Worm (Caenorhabditis elegans) whole organism, L1 larva: ENCODE measurements around the gene pcs-1.

Experiments
- C16A3.4 ChIP-seq: fragments of 150-350 bp; optimal IDR thresholded peaks from 2 replicates; lab custom pipeline; 2014; ENCODE audit warnings: missing biosample characterization, missing genetic modification characterization
- aly-2 ChIP-seq: fragments of 150-350 bp; optimal IDR thresholded peaks from 2 replicates; lab custom pipeline; 2014; ENCODE audit warnings: missing biosample characterization, missing genetic modification characterization
- ama-1 ChIP-seq: fragments of 150-350 bp; optimal IDR thresholded peaks from 2 replicates; lab custom pipeline; 2014
- blmp-1 ChIP-seq: fragments of 150-350 bp; optimal IDR thresholded peaks from 2 replicates; lab custom pipeline; 2014; ENCODE audit warnings: missing biosample characterization, missing genetic modification characterization
- ces-1 ChIP-seq: fragments of 150-350 bp; optimal IDR thresholded peaks from 2 replicates; lab custom pipeline; 2014; ENCODE audit warnings: missing biosample characterization, missing genetic modification reagents, missing genetic modification characterization
- dpl-1 ChIP-seq, 3 experiments: fragments of 150-350 bp in 2 of 3; sonication (generic microtip) in 1 of 3; optimal IDR thresholded peaks; 2 replicates each; lab custom pipeline; 2014 to 2017; ENCODE audit warnings: missing biosample characterization in 3 of 3, missing genetic modification characterization in 3 of 3, missing genetic modification reagents in 3 of 3
- efl-1 ChIP-seq, 4 experiments: fragments of 150-350 bp; optimal IDR thresholded peaks in 3 of 4; peaks in 1 of 4; 1 replicate in 1 of 4; 2 replicates in 3 of 4; lab custom pipeline; 2014; ENCODE audit warnings: missing biosample characterization in 2 of 4, missing genetic modification characterization in 2 of 4, missing genetic modification reagents in 2 of 4
- efl-3 ChIP-seq: fragments of 200-800 bp; sonication (Bioruptor generic); optimal IDR thresholded peaks from 2 replicates; lab custom pipeline; 2018; ENCODE audit warnings: mild to moderate bottlenecking, missing genetic modification characterization, missing compliant biosample characterization
- egl-13 ChIP-seq: sonication (generic microtip); optimal IDR thresholded peaks from 2 replicates; lab custom pipeline; 2016; ENCODE audit warnings: missing genotype, missing genetic modification reagents, missing genetic modification characterization, missing compliant biosample characterization
- egl-27 ChIP-seq, 2 experiments: fragments of 150-350 bp in 1 of 2; sonication (generic microtip); optimal IDR thresholded peaks; 3 replicates each; lab custom pipeline; 2017 to 2018; ENCODE audit warnings: missing biosample characterization in 2 of 2, missing genetic modification characterization in 2 of 2, missing genetic modification reagents in 2 of 2
- elt-3 ChIP-seq, 6 experiments: fragments of 150-350 bp in 1 of 6; sonication (generic microtip); optimal IDR thresholded peaks; 2 replicates each; lab custom pipeline; 2017 to 2018; ENCODE audit warnings: missing biosample characterization in 6 of 6, missing genetic modification characterization in 6 of 6, inconsistent platforms in 1 of 6
- fkh-8 ChIP-seq: sonication (generic microtip); optimal IDR thresholded peaks from 2 replicates; lab custom pipeline; 2016; ENCODE audit warnings: mild to moderate bottlenecking, missing genetic modification characterization, missing compliant biosample characterization
- grh-1 ChIP-seq: fragments of 200-800 bp; sonication (Bioruptor generic); IDR thresholded peaks from 2 replicates; pipeline ENCODE4 v1.3.6; 2022; ENCODE audit warnings: missing genetic modification reagents, missing genetic modification characterization, missing compliant biosample characterization
- hpl-2 ChIP-seq: fragments of 150-350 bp; optimal IDR thresholded peaks from 2 replicates; lab custom pipeline; 2014; ENCODE audit warnings: missing biosample characterization, missing genetic modification reagents, missing genetic modification characterization
- isw-1 ChIP-seq: fragments of 200-800 bp; sonication (Bioruptor generic); IDR thresholded peaks from 2 replicates; pipeline ENCODE4 v1.3.6; 2022; ENCODE audit warnings: missing genetic modification characterization, missing compliant biosample characterization
- lin-14 ChIP-seq: fragments of 200-800 bp; sonication (Bioruptor generic); optimal IDR thresholded peaks from 2 replicates; lab custom pipeline; 2018; ENCODE audit warnings: mild to moderate bottlenecking, missing genetic modification characterization, moderate library complexity, missing compliant biosample characterization
- lin-35 ChIP-seq, 2 experiments: fragments of 150-350 bp; optimal IDR thresholded peaks; 2 replicates each; lab custom pipeline; 2014; ENCODE audit warnings: missing biosample characterization in 2 of 2, missing genetic modification characterization in 2 of 2, missing genetic modification reagents in 2 of 2
- lsy-2 ChIP-seq, 2 experiments: fragments of 150-350 bp; optimal IDR thresholded peaks; 2 replicates each; lab custom pipeline; 2014; ENCODE audit warnings: missing biosample characterization in 2 of 2, missing genetic modification characterization in 2 of 2
- mdl-1 ChIP-seq, 2 experiments: fragments of 150-350 bp; optimal IDR thresholded peaks; 2 replicates each; lab custom pipeline; 2014 to 2017; ENCODE audit warnings: missing biosample characterization in 2 of 2, missing genetic modification characterization in 2 of 2, inconsistent platforms in 1 of 2
- nhr-19 ChIP-seq: fragments of 200-800 bp; sonication (Bioruptor generic); conservative IDR thresholded peaks from 2 replicates; pipeline ENCODE4 v1.3.6; 2022; ENCODE audit warnings: missing genetic modification characterization, missing compliant biosample characterization
- nhr-20 ChIP-seq: sonication (generic microtip); optimal IDR thresholded peaks from 2 replicates; lab custom pipeline; 2016; ENCODE audit warnings: mild to moderate bottlenecking, missing genetic modification characterization, missing compliant biosample characterization
- nhr-47 ChIP-seq: sonication (generic microtip); optimal IDR thresholded peaks from 2 replicates; lab custom pipeline; 2016; ENCODE audit warnings: mild to moderate bottlenecking, missing genetic modification characterization, moderate library complexity, missing compliant biosample characterization
- nhr-71 ChIP-seq: sonication (generic microtip); optimal IDR thresholded peaks from 2 replicates; lab custom pipeline; 2016; ENCODE audit warnings: mild to moderate bottlenecking, missing genetic modification characterization, moderate library complexity, missing compliant biosample characterization
- nhr-77 ChIP-seq: fragments of 150-350 bp; optimal IDR thresholded peaks from 2 replicates; lab custom pipeline; 2014; ENCODE audit warnings: missing biosample characterization, missing genetic modification characterization
- nhr-85 ChIP-seq: sonication (generic microtip); peaks from one replicate; lab custom pipeline; 2016; ENCODE audit warnings: missing genetic modification characterization, inconsistent platforms, missing compliant biosample characterization
- pqm-1 ChIP-seq: sonication (generic microtip); optimal IDR thresholded peaks from 3 replicates; lab custom pipeline; 2017; ENCODE audit warnings: missing biosample characterization, missing genetic modification characterization
- snu-23 ChIP-seq: sonication (generic microtip); optimal IDR thresholded peaks from 2 replicates; lab custom pipeline; 2016; ENCODE audit warnings: missing genetic modification characterization, missing compliant biosample characterization
- sox-4 ChIP-seq: sonication (generic microtip); optimal IDR thresholded peaks from 2 replicates; lab custom pipeline; 2016; ENCODE audit warnings: missing genetic modification characterization, missing compliant biosample characterization
- zip-4 ChIP-seq: fragments of 200-800 bp; sonication (Bioruptor generic); optimal IDR thresholded peaks from 2 replicates; lab custom pipeline; 2018; ENCODE audit warnings: mild to moderate bottlenecking, missing genetic modification characterization, moderate library complexity, missing compliant biosample characterization
- ztf-11 ChIP-seq, 2 experiments: sonication (generic microtip); optimal IDR thresholded peaks; 2 replicates each; lab custom pipeline; 2016 to 2017; ENCODE audit warnings: missing genetic modification characterization in 2 of 2, missing biosample characterization in 1 of 2, missing compliant biosample characterization in 1 of 2
- ztf-4 ChIP-seq: fragments of 150-350 bp; optimal IDR thresholded peaks from 2 replicates; lab custom pipeline; 2014; ENCODE audit warnings: missing biosample characterization, missing genetic modification characterization

The pcs-1 gene

DNA sequence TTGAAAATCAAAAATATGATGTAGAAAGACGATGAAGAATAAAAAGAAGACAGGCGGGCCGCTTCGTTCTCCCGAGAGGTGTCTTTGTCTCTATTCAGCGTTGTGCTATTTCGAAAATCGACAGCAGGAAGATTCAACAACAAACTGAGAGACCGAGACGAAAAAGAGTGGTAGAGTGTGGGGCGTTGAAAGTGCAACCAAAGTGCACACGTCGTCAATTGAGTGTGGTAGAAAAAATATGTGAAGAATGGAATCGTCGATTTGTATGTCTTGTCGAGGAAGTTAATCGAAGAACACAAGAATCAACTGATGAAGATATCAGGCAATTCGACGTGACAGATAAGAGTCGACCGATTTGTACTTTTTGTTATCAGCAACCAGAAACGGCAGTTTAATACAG, 41.6 kb upstream of the pcs-1 start (continued):
- no peak for TF ChIP-seq nhr-19 (GFP tag; lab: Robert Waterston, UW)
- TF ChIP-seq nhr-85: peak; percentile 87
- TF ChIP-seq blmp-1: peak; percentile 66
- peak; percentile 56 for TF ChIP-seq snu-23 (GFP tag; lab: Kevin White, UChicago)
- no peak for TF ChIP-seq nhr-47 (tag; lab: Kevin White, UChicago)
- peak; percentile 33 for TF ChIP-seq nhr-77 (tag; lab: Kevin White, UChicago)
- no peak for TF ChIP-seq ztf-11 (tag; optimal IDR thresholded peaks at IDR 0.05; lab: Kevin White, UChicago)
- TF ChIP-seq ces-1 (GFP tag; lab: Kevin White, UChicago): no peak
- TF ChIP-seq isw-1 (GFP tag; lab: Robert Waterston, UW): no peak
- no peak for TF ChIP-seq ztf-4 (tag; lab: Kevin White, UChicago)
- peak; percentile 20 to 47 for TF ChIP-seq efl-1 (optimal IDR thresholded peaks at IDR 0.05; lab: Kevin White, UChicago)
- TF ChIP-seq efl-1 (GFP tag; optimal IDR thresholded peaks at IDR 0.05 in 1 of 2; lab: Kevin White, UChicago): peak in 1 of 2 experiments; percentile 88
- TF ChIP-seq sox-4 (tag; lab: Kevin White, UChicago): no peak
- peak in 1 of 2 experiments; percentile 47 for TF ChIP-seq mdl-1 (tag; optimal IDR thresholded peaks at IDR 0.05; lab: Kevin White, UChicago)
- TF ChIP-seq egl-13 (tag; lab: Kevin White, UChicago): no peak
- TF ChIP-seq lsy-2 (tag; optimal IDR thresholded peaks at IDR 0.05; lab: Kevin White, UChicago): peak; percentile 18 to 39
- no peak for TF ChIP-seq zip-4
- TF ChIP-seq, all 84 proteins: peak for 24

DNA sequence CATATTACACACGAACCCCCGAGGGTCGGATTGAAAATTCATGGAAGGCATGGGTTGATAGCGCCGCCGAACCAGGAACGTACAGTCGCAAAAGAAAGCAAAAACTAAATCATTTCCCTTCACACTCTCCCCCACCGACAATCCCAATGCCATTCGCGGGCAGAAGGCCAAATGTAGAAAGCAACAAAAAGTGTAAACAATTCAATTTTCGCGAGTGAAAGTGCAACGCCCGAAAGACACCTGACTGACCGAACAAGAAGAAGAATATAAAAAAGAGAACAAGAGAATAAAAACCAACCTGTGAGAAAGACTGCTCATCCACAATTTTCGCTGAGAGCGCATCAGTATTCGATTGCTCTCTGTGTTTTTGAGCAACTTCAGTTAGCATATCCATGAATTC, 40.2 kb upstream of the pcs-1 start:
- TF ChIP-seq nhr-20 (tag; lab: Kevin White, UChicago) (peak; percentile 27), hpl-2 (no peak), blmp-1 (peak; percentile 100), efl-3 (GFP tag; lab: Kevin White, UChicago) (no peak), lsy-2 (tag; optimal IDR thresholded peaks at IDR 0.05; lab: Kevin White, UChicago) (peak; percentile 5 to 24), nhr-85 (peak; percentile 75), lin-35 (GFP tag; optimal IDR thresholded peaks at IDR 0.05; lab: Kevin White, UChicago) (peak in 1 of 2 experiments; percentile 14), dpl-1 (GFP tag; optimal IDR thresholded peaks at IDR 0.05; lab: Kevin White, UChicago) (peak in 1 of 3 experiments; percentile 12), grh-1 (no peak), C16A3.4 (tag; lab: Kevin White, UChicago) (peak; percentile 22), mdl-1 (tag; optimal IDR thresholded peaks at IDR 0.05; lab: Kevin White, UChicago) (peak in 1 of 2 experiments; percentile 26), nhr-71 (tag; lab: Kevin White, UChicago) (peak; percentile 18), elt-3 (tag; optimal IDR thresholded peaks at IDR 0.05; lab: Kevin White, UChicago) (peak in 1 of 6 experiments; percentile 55), pqm-1 (tag; lab: Kevin White, UChicago) (no peak), ama-1 (lab: Kevin White, UChicago) (no peak), lin-14 (GFP tag; lab: Kevin White, UChicago) (peak; percentile 85), snu-23 (GFP tag; lab: Kevin White, UChicago) (peak; percentile 1)
- TF ChIP-seq, all 84 proteins: peak for 12

DNA sequence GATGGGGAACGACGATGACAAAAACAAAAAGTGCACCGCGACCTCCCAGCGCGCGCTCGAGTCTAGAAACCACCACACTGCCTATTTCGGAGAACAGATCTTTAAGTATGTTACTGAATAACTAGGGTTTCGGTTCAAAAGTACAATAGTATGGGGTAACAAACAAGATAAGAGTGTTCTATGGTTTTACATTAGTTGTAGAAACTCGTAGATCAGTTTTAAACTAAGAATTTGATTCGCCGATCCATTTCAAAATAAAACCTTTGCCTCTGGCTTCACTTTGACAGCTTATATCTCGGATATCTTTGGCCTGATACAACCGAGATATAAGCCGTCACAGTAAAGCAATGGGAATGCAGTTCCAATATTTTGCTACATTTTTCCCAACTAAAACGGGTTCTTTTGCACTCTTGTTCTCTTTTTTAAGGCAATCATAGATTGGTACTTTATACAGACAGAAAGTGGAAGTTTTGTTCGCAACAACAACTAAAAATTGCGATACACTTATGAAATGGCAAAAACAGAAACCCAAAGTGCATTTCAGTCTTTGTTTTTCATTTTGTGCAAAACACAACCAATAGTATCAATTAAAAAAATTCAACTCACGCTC, 38.9 kb upstream of the pcs-1 start:
- no peak for TF ChIP-seq aly-2 (tag; lab: Kevin White, UChicago)
- TF ChIP-seq efl-1 (optimal IDR thresholded peaks at IDR 0.05; lab: Kevin White, UChicago): no peak
- TF ChIP-seq efl-1 (GFP tag; optimal IDR thresholded peaks at IDR 0.05 in 1 of 2; lab: Kevin White, UChicago): peak in 1 of 2 experiments; percentile 58

DNA sequence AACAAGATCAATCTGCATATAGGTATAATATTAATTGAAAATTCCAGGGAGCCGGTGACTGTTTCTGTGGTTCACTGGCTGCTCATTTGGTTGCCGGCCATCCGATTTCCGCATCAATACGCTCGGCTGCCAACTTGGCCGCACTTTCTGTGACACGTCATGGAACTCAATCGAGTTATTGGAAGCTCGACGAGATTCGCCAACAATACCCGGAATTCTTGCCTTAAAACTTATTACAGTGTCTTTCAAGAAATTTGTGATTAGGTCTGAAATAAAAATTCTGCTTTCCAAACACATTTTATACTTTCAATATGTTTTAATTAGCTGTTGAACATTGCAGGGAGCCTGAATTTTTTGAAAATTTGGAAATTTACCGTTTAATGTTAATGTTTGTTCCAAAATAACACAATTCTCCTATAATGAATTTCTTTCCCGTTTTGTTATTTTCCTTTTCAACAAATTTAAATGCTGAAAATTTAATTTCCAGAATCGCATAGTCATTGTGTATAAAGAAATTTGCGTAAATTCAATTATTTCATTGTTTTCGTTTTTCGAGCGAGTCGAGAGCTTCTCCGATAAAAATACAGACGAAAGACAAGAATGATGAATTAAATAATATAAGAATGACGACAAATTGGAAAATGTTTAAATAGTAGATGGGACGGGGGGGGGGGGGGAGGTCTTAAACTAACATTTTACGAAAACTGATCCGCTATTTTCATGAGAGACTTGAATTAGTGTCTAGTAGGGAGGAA, 36.7 kb upstream of the pcs-1 start:
- TF ChIP-seq egl-27 (tag; optimal IDR thresholded peaks at IDR 0.05; lab: Kevin White, UChicago) (no peak), fkh-8 (tag; lab: Kevin White, UChicago) (peak; percentile 36), aly-2 (tag; lab: Kevin White, UChicago) (peak; percentile 61)
